Fruit fly (Drosophila melanogaster) whole organism, adult: ENCODE measurements around the gene Hou.

Experiments used
- CG11617 ChIP-seq: fragments of 200-800 bp; sonication (Bioruptor generic); optimal IDR thresholded peaks from 2 replicates; lab custom pipeline; 2017; ENCODE audit warnings: mild to moderate bottlenecking, missing biosample characterization, missing genetic modification reagents, missing genetic modification characterization
- CG12768 ChIP-seq: fragments of 200-800 bp; sonication (Bioruptor generic); optimal IDR thresholded peaks from 2 replicates; lab custom pipeline; 2017; ENCODE audit warnings: missing biosample characterization, missing genetic modification characterization, mild to moderate bottlenecking, moderate library complexity, missing genetic modification reagents
- CG1620 ChIP-seq: fragments of 200-800 bp; sonication (Bioruptor generic); optimal IDR thresholded peaks from 2 replicates; lab custom pipeline; 2016; ENCODE audit warnings: missing biosample characterization, missing genetic modification characterization
- CG7101 ChIP-seq: fragments of 200-800 bp; sonication (Bioruptor generic); optimal IDR thresholded peaks from 2 replicates; lab custom pipeline; 2018; ENCODE audit warnings: missing biosample characterization, mild to moderate bottlenecking, missing genetic modification characterization, moderate library complexity
- Clk ChIP-seq: fragments of 200-800 bp; sonication (Bioruptor generic); optimal IDR thresholded peaks from 2 replicates; lab custom pipeline; 2017; ENCODE audit warnings: missing biosample characterization, missing genetic modification characterization
- Crg-1 ChIP-seq: fragments of 200-800 bp; sonication (Bioruptor generic); optimal IDR thresholded peaks from 2 replicates; lab custom pipeline; 2016; ENCODE audit warnings: missing biosample characterization, missing genetic modification characterization
- Hr96 ChIP-seq: fragments of 200-800 bp; sonication (Bioruptor generic); optimal IDR thresholded peaks from 2 replicates; lab custom pipeline; 2016; ENCODE audit warnings: missing biosample characterization, missing genetic modification characterization
- bab1 ChIP-seq: fragments of 200-800 bp; sonication (Bioruptor generic); optimal IDR thresholded peaks from 3 replicates; lab custom pipeline; 2019; ENCODE audit warnings: missing biosample characterization, mild to moderate bottlenecking, missing genetic modification characterization, moderate library complexity
- cnc ChIP-seq, 2 experiments: fragments of >200 bp; optimal IDR thresholded peaks; 2 replicates each; lab custom pipeline; 2017
- pad ChIP-seq: fragments of 200-800 bp; sonication (Bioruptor generic); optimal IDR thresholded peaks from 3 replicates; lab custom pipeline; 2017; ENCODE audit warnings: missing biosample characterization, missing genetic modification characterization, mild to moderate bottlenecking, moderate library complexity, missing genetic modification reagents

DNA sequence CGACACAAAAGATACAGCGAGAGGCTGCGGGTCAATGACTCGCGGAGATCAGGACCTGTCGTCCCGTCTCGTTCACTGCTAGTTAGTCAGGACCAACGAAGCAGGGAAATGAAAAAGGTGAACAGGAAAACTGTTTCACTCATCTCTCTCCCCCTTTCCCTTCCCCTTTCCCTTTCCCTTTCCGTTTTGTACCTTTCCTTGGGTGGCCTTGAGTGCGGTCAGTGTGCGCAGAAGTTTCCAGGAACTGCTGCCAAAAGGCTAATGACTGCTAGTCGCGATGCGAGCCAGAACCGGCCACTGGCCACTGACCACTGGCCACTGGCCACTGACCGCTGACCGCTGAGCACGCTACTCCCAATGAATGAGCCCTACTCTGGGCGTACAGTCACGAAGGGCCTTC, 45.4 kb upstream of the Hou start:
- TF ChIP-seq Clk (GFP tag; lab: Kevin White, UChicago) (no peak), Crg-1 (GFP tag; lab: Kevin White, UChicago) (no peak), pad (GFP tag; lab: Kevin White, UChicago) (no peak), CG7101 (tag; lab: Kevin White, UChicago) (no peak), Hr96 (no peak), CG11617 (no peak), bab1 (GFP tag; lab: Kevin White, UChicago) (no peak), cnc (optimal IDR thresholded peaks at IDR 0.05; lab: Kevin White, UChicago) (no peak), CG12768 (GFP tag; lab: Kevin White, UChicago) (no peak), CG1620 (no peak)
